Fruit fly (Drosophila melanogaster): Measurements from ENCODE around the gene CG31125.

CG31125 gene

dm6 chr3R:24626667-24627066 is 28.0 kb downstream of the CG31125 start:
- no peak for TF ChIP-seq CG17801 (GFP tag; optimal IDR thresholded peaks at IDR 0.05; ENCODE audit: partially characterized antibody)

- no peak for TF ChIP-seq CG17801 (GFP tag; optimal IDR thresholded peaks at IDR 0.05; ENCODE audit: partially characterized antibody)
These were observed 28.6 kb downstream of the CG31125 start for dm6 chr3R:24626003-24626486.

dm6 chr3R:24625517-24625925 is 29.1 kb downstream of the CG31125 start, which contains the start of the genes Syx18 and atl:
Gene Syx18, minus strand, starts transcription at chr3R:24625562.
Gene atl, plus strand, starts transcription at chr3R:24625671.
- TF ChIP-seq CG17801 (GFP tag; optimal IDR thresholded peaks at IDR 0.05; ENCODE audit: partially characterized antibody), result peak; percentile 54

dm6 chr3R:24620569-24620968 is 34.1 kb downstream of the CG31125 start:
- no peak for TF ChIP-seq CG17801 (GFP tag; optimal IDR thresholded peaks at IDR 0.05; ENCODE audit: partially characterized antibody)

- no peak for TF ChIP-seq CG17801 (GFP tag; optimal IDR thresholded peaks at IDR 0.05; ENCODE audit: partially characterized antibody)
These were observed 40.0 kb downstream of the CG31125 start for dm6 chr3R:24614707-24615022.

- no peak for TF ChIP-seq CG17801 (GFP tag; optimal IDR thresholded peaks at IDR 0.05; ENCODE audit: partially characterized antibody)
These were observed 40.6 kb downstream of the CG31125 start for dm6 chr3R:24613819-24614706.

dm6 chr3R:24608316-24608715 is 46.3 kb downstream of the CG31125 start:
- peak; percentile 58 for TF ChIP-seq CG17801 (GFP tag; optimal IDR thresholded peaks at IDR 0.05; ENCODE audit: partially characterized antibody)

- no peak for TF ChIP-seq CG17801 (GFP tag; optimal IDR thresholded peaks at IDR 0.05; ENCODE audit: partially characterized antibody)
These were observed 47.8 kb downstream of the CG31125 start for dm6 chr3R:24606868-24607267.

dm6 chr3R:24604165-24604564 is 50.5 kb downstream of the CG31125 start:
- no peak for TF ChIP-seq CG17801 (GFP tag; optimal IDR thresholded peaks at IDR 0.05; ENCODE audit: partially characterized antibody)

- TF ChIP-seq CG17801 (GFP tag; optimal IDR thresholded peaks at IDR 0.05; ENCODE audit: partially characterized antibody), result no peak
These were observed 51.1 kb downstream of the CG31125 start for dm6 chr3R:24603399-24604131.

All from ovary, adult (tissue).